Fruit fly (Drosophila melanogaster): ENCODE measurements around the gene CG42688.

- TF ChIP-seq Hr78 (GFP tag; optimal IDR thresholded peaks at IDR 0.05): peak in 1 of 2 experiments; percentile 11
- TF ChIP-seq danr (GFP tag; IDR thresholded peaks at IDR 0.05): no peak
These were observed 7.6 kb upstream of the CG42688 start, which contains the start of gene drl for dm6 chr2L:19190195-19190594.

Measured in whole organism, embryonic.